Worm (Caenorhabditis elegans): ENCODE results near the gene smvt-1.

The smvt-1 gene

ce11 chrX:2532357-2532756 is 16.4 kb downstream of the smvt-1 start, which contains the start of gene tbc-12:
TSS of gene tbc-12 (minus strand) at chrX:2532457.
- TF ChIP-seq hlh-17 (GFP tag; optimal IDR thresholded peaks at IDR 0.05; ENCODE audit: borderline replicate concordance), result no peak
- TF ChIP-seq ztf-11 (tag; optimal IDR thresholded peaks at IDR 0.05), result no peak
- TF ChIP-seq ets-5 (GFP tag; IDR thresholded peaks at IDR 0.05), result no peak

DNA sequence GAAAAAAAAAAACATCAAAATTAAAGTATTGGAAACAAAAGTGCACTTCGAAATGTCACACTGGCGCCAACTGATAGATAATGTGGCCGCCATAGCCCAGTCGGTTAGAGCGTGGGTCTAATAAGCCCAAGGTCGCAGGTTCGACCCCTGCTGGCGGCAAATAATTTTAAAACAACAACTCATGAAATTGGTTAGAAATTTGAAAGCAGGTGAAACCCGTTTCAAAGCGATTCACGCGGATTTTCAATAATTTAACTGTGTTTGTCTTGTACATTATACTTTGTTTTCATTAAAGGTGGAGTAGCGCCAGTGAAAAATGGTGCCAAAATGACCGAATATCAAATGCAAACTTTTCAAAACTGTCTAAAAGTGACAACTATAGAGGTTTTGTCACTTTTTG is 17.5 kb downstream of the smvt-1 start:
- TF ChIP-seq efl-1 (optimal IDR thresholded peaks at IDR 0.05), result no peak
- peak in 1 of 2 experiments; percentile 74 for TF ChIP-seq efl-1 (GFP tag; optimal IDR thresholded peaks at IDR 0.05 in 1 of 2)
- TF ChIP-seq snu-23 (GFP tag; optimal IDR thresholded peaks at IDR 0.05), result peak; percentile 32
- no peak for TF ChIP-seq ces-1 (GFP tag; optimal IDR thresholded peaks at IDR 0.05)
- no peak for TF ChIP-seq tlp-1 (tag; optimal IDR thresholded peaks at IDR 0.05)
- no peak for TF ChIP-seq elt-3 (tag; optimal IDR thresholded peaks at IDR 0.05)
- no peak for TF ChIP-seq nhr-11 (tag; optimal IDR thresholded peaks at IDR 0.05)
- no peak for TF ChIP-seq unc-86 (tag; optimal IDR thresholded peaks at IDR 0.05)
- TF ChIP-seq ztf-11 (tag; optimal IDR thresholded peaks at IDR 0.05), result no peak
- no peak for TF ChIP-seq nhr-237 (tag; optimal IDR thresholded peaks at IDR 0.05)
- TF ChIP-seq elt-2 (tag; optimal IDR thresholded peaks at IDR 0.05), result peak; percentile 6
- no peak for TF ChIP-seq mab-9 (GFP tag; IDR thresholded peaks at IDR 0.05)
- TF ChIP-seq nhr-47 (tag; optimal IDR thresholded peaks at IDR 0.05), result peak; percentile 17
- TF ChIP-seq nhr-20 (tag; optimal IDR thresholded peaks at IDR 0.05), result peak; percentile 10
- no peak for TF ChIP-seq zip-4 (GFP tag; optimal IDR thresholded peaks at IDR 0.05)
- no peak for TF ChIP-seq pqm-1 (tag; optimal IDR thresholded peaks at IDR 0.05)
- TF ChIP-seq mef-2 (tag; optimal IDR thresholded peaks at IDR 0.05), result no peak
- no peak for TF ChIP-seq ceh-63 (GFP tag; optimal IDR thresholded peaks at IDR 0.05)
- no peak for TF ChIP-seq blmp-1 (tag; optimal IDR thresholded peaks at IDR 0.05)
- TF ChIP-seq nhr-90 (tag; optimal IDR thresholded peaks at IDR 0.05; ENCODE audit: poor library complexity), result peak; percentile 48
- no peak for TF ChIP-seq nhr-84 (tag; optimal IDR thresholded peaks at IDR 0.05)
- TF ChIP-seq xbp-1 (tag; optimal IDR thresholded peaks at IDR 0.05), result no peak
- TF ChIP-seq fkh-10 (GFP tag; optimal IDR thresholded peaks at IDR 0.05), result no peak
- TF ChIP-seq lin-13 (GFP tag; optimal IDR thresholded peaks at IDR 0.05), result no peak
- peak; percentile 3 for TF ChIP-seq C16A3.4 (tag; optimal IDR thresholded peaks at IDR 0.05)
- TF ChIP-seq ets-5 (GFP tag; IDR thresholded peaks at IDR 0.05), result no peak
- no peak for TF ChIP-seq egl-13 (tag; optimal IDR thresholded peaks at IDR 0.05)
- TF ChIP-seq unc-98 (GFP tag; IDR thresholded peaks at IDR 0.05), result no peak
- no peak for TF ChIP-seq lin-14 (GFP tag; optimal IDR thresholded peaks at IDR 0.05)
- no peak for TF ChIP-seq unc-130 (tag; optimal IDR thresholded peaks at IDR 0.05)
- TF ChIP-seq nhr-76 (tag; optimal IDR thresholded peaks at IDR 0.05), result no peak
- peak; percentile 58 for TF ChIP-seq skn-1 (tag; optimal IDR thresholded peaks at IDR 0.05)
- TF ChIP-seq aly-2 (tag; optimal IDR thresholded peaks at IDR 0.05), result no peak
- peak in 1 of 2 experiments; percentile 44 for TF ChIP-seq lin-35 (GFP tag; optimal IDR thresholded peaks at IDR 0.05)
- TF ChIP-seq lir-3 (tag; optimal IDR thresholded peaks at IDR 0.05; ENCODE audit: poor library complexity), result no peak
- no peak for TF ChIP-seq C04F5.9 (tag; optimal IDR thresholded peaks at IDR 0.05)
- TF ChIP-seq nhr-71 (tag; optimal IDR thresholded peaks at IDR 0.05), result peak; percentile 21
- peak; percentile 43 for TF ChIP-seq rnt-1 (tag; optimal IDR thresholded peaks at IDR 0.05)
- no peak for TF ChIP-seq ceh-90 (tag; optimal IDR thresholded peaks at IDR 0.05)
- TF ChIP-seq lsy-2 (tag; optimal IDR thresholded peaks at IDR 0.05), result peak in 1 of 2 experiments; percentile 38

ce11 chrX:2527877-2528276 is 20.9 kb downstream of the smvt-1 start:
- TF ChIP-seq dsc-1 (tag; optimal IDR thresholded peaks at IDR 0.05), result peak; percentile 23
- TF ChIP-seq fkh-10 (GFP tag; optimal IDR thresholded peaks at IDR 0.05), result peak; percentile 59
- TF ChIP-seq fkh-8 (tag; optimal IDR thresholded peaks at IDR 0.05), result peak; percentile 7
- TF ChIP-seq jun-1 (tag; optimal IDR thresholded peaks at IDR 0.05), result no peak
- peak in 1 of 3 experiments; percentile 1 for TF ChIP-seq dpl-1 (GFP tag; optimal IDR thresholded peaks at IDR 0.05)
- peak; percentile 57 for TF ChIP-seq snu-23 (GFP tag; optimal IDR thresholded peaks at IDR 0.05)
- TF ChIP-seq nhr-85 (tag), result peak; percentile 47
- peak; percentile 53 for TF ChIP-seq nhr-71 (tag; optimal IDR thresholded peaks at IDR 0.05)
- peak; percentile 52 for TF ChIP-seq rnt-1 (tag; optimal IDR thresholded peaks at IDR 0.05)
- peak; percentile 78 for TF ChIP-seq skn-1 (tag; optimal IDR thresholded peaks at IDR 0.05)
- no peak for TF ChIP-seq egl-13 (tag; optimal IDR thresholded peaks at IDR 0.05)
- TF ChIP-seq lin-15B (tag; optimal IDR thresholded peaks at IDR 0.05), result no peak
- TF ChIP-seq sup-37 (GFP tag; optimal IDR thresholded peaks at IDR 0.05), result no peak
- no peak for TF ChIP-seq hlh-17 (GFP tag; optimal IDR thresholded peaks at IDR 0.05; ENCODE audit: borderline replicate concordance)
- TF ChIP-seq xbp-1 (tag; optimal IDR thresholded peaks at IDR 0.05), result peak; percentile 17
- peak; percentile 47 for TF ChIP-seq lin-14 (GFP tag; optimal IDR thresholded peaks at IDR 0.05)
- TF ChIP-seq C04F5.9 (tag; optimal IDR thresholded peaks at IDR 0.05), result no peak
- peak; percentile 7 for TF ChIP-seq nhr-77 (tag; optimal IDR thresholded peaks at IDR 0.05)
- TF ChIP-seq ceh-82 (tag; optimal IDR thresholded peaks at IDR 0.05), result peak in 2 of 3 experiments; percentile 47 to 52
- peak in 1 of 2 experiments; percentile 44 for TF ChIP-seq lin-35 (GFP tag; optimal IDR thresholded peaks at IDR 0.05)

Measured in whole organism, L1 larva.